Fruit fly (Drosophila melanogaster) whole organism, wandering third instar larva: ENCODE measurements around the gene CG31624.

Experiments used
- Abd-B ChIP-seq: fragments of >200 bp; optimal IDR thresholded peaks from 2 replicates; lab custom pipeline; 2017; ENCODE audit warnings: missing biosample characterization, missing genetic modification characterization
- CG32264 ChIP-seq: fragments of 200-800 bp; sonication (Bioruptor generic); optimal IDR thresholded peaks from 2 replicates; lab custom pipeline; 2016; ENCODE audit warnings: missing biosample characterization, missing genetic modification characterization
- CG9705 ChIP-seq: fragments of 200-800 bp; sonication (Bioruptor generic); optimal IDR thresholded peaks from 2 replicates; lab custom pipeline; 2018; ENCODE audit warnings: missing biosample characterization, mild to moderate bottlenecking, missing genetic modification characterization
- CrebA ChIP-seq: fragments of 200-800 bp; sonication (Bioruptor generic); optimal IDR thresholded peaks from 2 replicates; lab custom pipeline; 2016; ENCODE audit warnings: missing biosample characterization, mild to moderate bottlenecking, missing genetic modification characterization, borderline replicate concordance
- Dfd ChIP-seq: fragments of >200 bp; optimal IDR thresholded peaks from 2 replicates; lab custom pipeline; 2017; ENCODE audit warnings: missing biosample characterization, missing genetic modification characterization
- Dif ChIP-seq: fragments of 200-275, 200-300 bp; sonication (Bioruptor generic); optimal IDR thresholded peaks from 2 replicates; lab custom pipeline; 2018; ENCODE audit warnings: missing biosample characterization, missing genetic modification characterization; ENCODE audit not compliant: partially characterized antibody
- GATAd ChIP-seq: sonication (Bioruptor generic); optimal IDR thresholded peaks from 2 replicates; lab custom pipeline; 2016; ENCODE audit warnings: missing biosample characterization, missing genetic modification characterization
- HLH106 ChIP-seq: fragments of 200-800 bp; optimal IDR thresholded peaks from 3 replicates; lab custom pipeline; 2019; ENCODE audit warnings: missing biosample characterization, mild to moderate bottlenecking, missing genetic modification characterization, moderate library complexity
- Hr78 ChIP-seq: fragments of >200 bp; optimal IDR thresholded peaks from 2 replicates; lab custom pipeline; 2017; ENCODE audit warnings: missing biosample characterization, missing genetic modification characterization
- Jra ChIP-seq: sonication (Bioruptor generic); optimal IDR thresholded peaks from 2 replicates; lab custom pipeline; 2016; ENCODE audit warnings: missing biosample characterization, missing genetic modification characterization
- Mio ChIP-seq: sonication (Bioruptor generic); optimal IDR thresholded peaks from 2 replicates; lab custom pipeline; 2016; ENCODE audit warnings: missing biosample characterization, missing genetic modification characterization
- Myc ChIP-seq: fragments of >200 bp; optimal IDR thresholded peaks from 2 replicates; lab custom pipeline; 2017
- Rel ChIP-seq, 2 experiments: fragments of 200-800 bp; sonication (Bioruptor generic) in 1 of 2; optimal IDR thresholded peaks; 2 replicates in 1 of 2; 3 replicates in 1 of 2; lab custom pipeline; 2016 to 2019; ENCODE audit warnings: mild to moderate bottlenecking in 2 of 2, missing biosample characterization in 2 of 2, missing genetic modification characterization in 2 of 2, moderate library complexity in 1 of 2
- Sp1 ChIP-seq: fragments of 200-800 bp; sonication (Bioruptor generic); optimal IDR thresholded peaks from 3 replicates; lab custom pipeline; 2019; ENCODE audit warnings: missing biosample characterization, mild to moderate bottlenecking, missing genetic modification characterization, moderate library complexity
- Vsx2 ChIP-seq: fragments of 200-300, 225-300 bp; sonication (Bioruptor generic); optimal IDR thresholded peaks from 2 replicates; lab custom pipeline; 2018; ENCODE audit warnings: missing biosample characterization, missing genetic modification characterization; ENCODE audit not compliant: partially characterized antibody
- brk ChIP-seq: fragments of 200-800 bp; sonication (Bioruptor generic); optimal IDR thresholded peaks from 2 replicates; lab custom pipeline; 2016; ENCODE audit warnings: missing biosample characterization, mild to moderate bottlenecking, missing genetic modification characterization
- dl ChIP-seq, 2 experiments: fragments of 175-275, 200-275 bp in 1 of 2; fragments of 200-275 bp in 1 of 2; sonication (Bioruptor generic); optimal IDR thresholded peaks; lab custom pipeline; 2018; ENCODE audit warnings: mild to moderate bottlenecking in 2 of 2, missing biosample characterization in 2 of 2, missing genetic modification characterization in 2 of 2, moderate library complexity in 2 of 2; ENCODE audit not compliant: partially characterized antibody in 2 of 2, insufficient read depth in 1 of 2
- ey ChIP-seq: fragments of 200-800 bp; sonication (Bioruptor generic); optimal IDR thresholded peaks from 2 replicates; lab custom pipeline; 2016; ENCODE audit warnings: missing biosample characterization, missing genetic modification characterization
- foxo ChIP-seq, 2 experiments: fragments of 200-800 bp; sonication (Bioruptor generic); optimal IDR thresholded peaks; 2 replicates in 1 of 2; 3 replicates in 1 of 2; lab custom pipeline; 2016 to 2017; ENCODE audit warnings: missing biosample characterization in 2 of 2, missing genetic modification characterization in 2 of 2
- fru ChIP-seq: fragments of 200-800 bp; sonication (Bioruptor generic); optimal IDR thresholded peaks from 3 replicates; lab custom pipeline; 2016; ENCODE audit warnings: missing biosample characterization, mild to moderate bottlenecking, missing genetic modification characterization
- jim ChIP-seq: fragments of 175-275, 200-325 bp; sonication (Bioruptor generic); optimal IDR thresholded peaks from 2 replicates; lab custom pipeline; 2016; ENCODE audit warnings: missing biosample characterization, mild to moderate bottlenecking, missing genetic modification characterization
- lola ChIP-seq: fragments of >200 bp; optimal IDR thresholded peaks from 2 replicates; lab custom pipeline; 2017; ENCODE audit warnings: missing biosample characterization, missing genetic modification characterization
- pan ChIP-seq: fragments of >200 bp; optimal IDR thresholded peaks from 2 replicates; lab custom pipeline; 2017
- psq ChIP-seq: fragments of 200-800 bp; sonication (Bioruptor generic); optimal IDR thresholded peaks from 3 replicates; lab custom pipeline; 2017; ENCODE audit warnings: missing biosample characterization, mild to moderate bottlenecking, missing genetic modification characterization, moderate library complexity
- rgr ChIP-seq: fragments of 200-800 bp; sonication (Bioruptor generic); optimal IDR thresholded peaks from 3 replicates; lab custom pipeline; 2016; ENCODE audit warnings: missing biosample characterization, mild to moderate bottlenecking, missing genetic modification characterization
- sage ChIP-seq: fragments of 200-800 bp; sonication (Bioruptor generic); optimal IDR thresholded peaks from 2 replicates; lab custom pipeline; 2016; ENCODE audit warnings: missing biosample characterization, mild to moderate bottlenecking, missing genetic modification characterization
- sv ChIP-seq: fragments of 200-800 bp; sonication (Bioruptor generic); optimal IDR thresholded peaks from 3 replicates; lab custom pipeline; 2016; ENCODE audit warnings: missing biosample characterization, missing genetic modification characterization

The CG31624 gene

DNA sequence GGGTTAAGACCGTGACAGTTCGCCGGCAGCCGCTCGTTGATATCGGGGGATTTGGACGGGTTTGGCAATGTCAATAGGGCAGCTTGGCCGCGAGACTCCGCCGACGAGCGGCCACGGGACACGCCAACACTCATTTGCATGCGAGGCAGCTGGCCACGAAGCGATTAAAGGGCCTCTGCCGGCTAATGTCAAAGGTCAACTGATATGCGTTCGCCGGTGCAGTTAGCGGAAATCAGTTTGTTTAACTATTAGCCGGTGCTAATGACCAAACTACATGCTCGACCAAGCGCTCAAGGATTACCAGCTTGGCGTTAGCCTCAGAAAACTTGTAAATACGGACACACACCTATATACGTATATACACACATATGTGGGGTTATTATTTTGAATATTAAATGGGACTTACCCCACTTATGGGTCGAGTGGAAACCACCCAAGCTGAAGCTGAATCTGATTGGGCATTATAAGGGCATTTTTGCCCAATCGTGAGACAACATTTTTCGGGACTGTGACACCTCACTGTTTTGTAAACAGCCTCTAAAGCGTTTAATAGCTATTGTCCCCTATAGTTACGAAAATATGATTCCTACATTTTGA lies 34.3 kb upstream of the CG31624 start:
- no peak for TF ChIP-seq pan
- no peak for TF ChIP-seq rgr (GFP tag; lab: Kevin White, UChicago)
- no peak for TF ChIP-seq Rel (GFP tag; optimal IDR thresholded peaks at IDR 0.05; lab: Kevin White, UChicago)
- TF ChIP-seq Rel (tag; optimal IDR thresholded peaks at IDR 0.05; lab: Kevin White, UChicago): no peak
- no peak for TF ChIP-seq CG9705 (GFP tag; lab: Kevin White, UChicago)
- no peak for TF ChIP-seq CrebA (GFP tag; lab: Kevin White, UChicago)
- no peak for TF ChIP-seq jim (GFP tag; lab: Kevin White, UChicago)
- TF ChIP-seq ey (GFP tag; lab: Kevin White, UChicago): no peak
- no peak for TF ChIP-seq Vsx2 (GFP tag; lab: Kevin White, UChicago)
- TF ChIP-seq Jra (GFP tag; lab: Kevin White, UChicago): no peak
- no peak for TF ChIP-seq dl (GFP tag; optimal IDR thresholded peaks at IDR 0.05; lab: Kevin White, UChicago; ENCODE audit: insufficient read depth in 1 of 2, partially characterized antibody in 2 of 2)
- no peak for TF ChIP-seq foxo (GFP tag; optimal IDR thresholded peaks at IDR 0.05; lab: Kevin White, UChicago)
- no peak for TF ChIP-seq Hr78
- TF ChIP-seq Myc (lab: Kevin White, UChicago): no peak
- no peak for TF ChIP-seq CG32264 (GFP tag; lab: Kevin White, UChicago)
- TF ChIP-seq fru (GFP tag; lab: Kevin White, UChicago): no peak

DNA sequence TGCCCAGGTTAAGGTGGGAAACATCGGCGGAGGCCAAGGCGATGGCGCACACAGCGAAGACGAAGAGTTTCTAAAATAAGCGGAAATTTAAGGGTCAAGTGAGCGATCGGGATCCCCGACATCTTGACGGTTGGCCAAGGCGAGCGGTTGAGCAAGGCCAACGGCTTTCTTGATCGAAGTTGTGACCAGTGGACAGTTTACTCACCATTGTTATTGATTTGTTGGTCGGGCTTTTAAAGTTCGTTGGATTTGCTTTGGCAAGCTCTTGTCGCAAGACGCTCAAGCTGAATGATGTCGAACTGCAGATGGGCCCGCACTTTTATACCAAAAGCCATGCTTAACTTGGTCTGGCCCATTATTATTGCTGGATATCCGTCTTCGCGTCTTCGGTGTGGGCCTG lies 33.3 kb upstream of the CG31624 start:
- TF ChIP-seq Abd-B (GFP tag; lab: Kevin White, UChicago): no peak
- TF ChIP-seq Dif (GFP tag; lab: Kevin White, UChicago): no peak
- TF ChIP-seq CG9705 (GFP tag; lab: Kevin White, UChicago): no peak
- TF ChIP-seq HLH106 (tag; lab: Kevin White, UChicago): no peak
- TF ChIP-seq brk (GFP tag; lab: Kevin White, UChicago): no peak
- no peak for TF ChIP-seq lola (GFP tag; lab: Kevin White, UChicago)
- no peak for TF ChIP-seq Dfd (GFP tag; lab: Kevin White, UChicago)
- no peak for TF ChIP-seq Jra (GFP tag; lab: Kevin White, UChicago)
- TF ChIP-seq Rel (GFP tag; optimal IDR thresholded peaks at IDR 0.05; lab: Kevin White, UChicago): no peak
- TF ChIP-seq Rel (tag; optimal IDR thresholded peaks at IDR 0.05; lab: Kevin White, UChicago): no peak
- no peak for TF ChIP-seq dl (GFP tag; optimal IDR thresholded peaks at IDR 0.05; lab: Kevin White, UChicago; ENCODE audit: insufficient read depth in 1 of 2, partially characterized antibody in 2 of 2)
- no peak for TF ChIP-seq fru (GFP tag; lab: Kevin White, UChicago)
- no peak for TF ChIP-seq Sp1
- TF ChIP-seq GATAd (GFP tag; lab: Kevin White, UChicago): no peak
- no peak for TF ChIP-seq sage (GFP tag; lab: Kevin White, UChicago)
- TF ChIP-seq psq: no peak
- TF ChIP-seq Hr78: no peak
- no peak for TF ChIP-seq Vsx2 (GFP tag; lab: Kevin White, UChicago)
- no peak for TF ChIP-seq rgr (GFP tag; lab: Kevin White, UChicago)
- TF ChIP-seq jim (GFP tag; lab: Kevin White, UChicago): no peak

DNA sequence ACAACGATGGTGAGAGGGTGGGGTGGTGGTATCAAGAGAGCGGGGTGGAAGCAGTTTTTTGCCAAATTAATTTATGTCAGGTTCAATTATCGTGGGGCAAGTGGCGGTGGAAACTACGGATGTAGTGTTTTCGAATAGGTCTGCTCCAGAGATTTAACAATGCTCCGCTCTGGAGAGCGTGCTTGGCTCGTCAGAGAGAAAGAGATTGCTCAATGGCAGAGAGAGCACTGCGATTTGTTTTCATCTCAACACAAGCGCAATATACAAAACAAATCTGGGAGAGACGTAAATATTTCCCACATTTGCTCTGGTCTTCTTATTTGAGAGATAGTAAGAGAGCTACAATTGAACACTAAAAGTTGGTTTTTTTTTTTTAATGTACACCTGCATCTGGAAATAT lies 21.6 kb upstream of the CG31624 start:
- TF ChIP-seq Dif (GFP tag; lab: Kevin White, UChicago): peak; percentile 82
- no peak for TF ChIP-seq Mio
- peak in 1 of 2 experiments; percentile 81 for TF ChIP-seq dl (GFP tag; optimal IDR thresholded peaks at IDR 0.05; lab: Kevin White, UChicago; ENCODE audit: insufficient read depth in 1 of 2, partially characterized antibody in 2 of 2)
- no peak for TF ChIP-seq sv (GFP tag; lab: Kevin White, UChicago)

DNA sequence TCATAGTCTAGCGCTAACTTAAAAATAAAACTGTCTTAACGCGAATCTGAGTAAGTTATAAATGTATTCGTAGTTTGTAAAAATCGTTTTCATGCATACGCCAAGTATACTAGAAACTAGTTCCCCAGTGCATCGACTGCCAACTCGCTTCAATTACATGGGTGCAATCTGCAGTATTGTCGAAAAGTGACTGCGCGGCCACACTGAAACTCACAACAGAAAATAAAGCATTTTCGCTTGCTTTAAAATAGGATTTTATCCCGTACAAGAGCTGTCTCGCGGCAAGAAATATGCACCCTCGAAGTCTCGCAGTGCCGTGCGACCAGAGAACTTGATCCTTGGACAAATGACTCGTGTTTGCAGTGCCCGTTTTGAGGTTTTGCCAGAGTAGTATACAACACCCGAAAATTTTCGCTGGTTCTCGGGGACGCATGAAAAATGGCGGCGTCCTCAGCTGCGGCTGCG lies 21.0 kb upstream of the CG31624 start, which contains the start of gene CG8677:
TSS of gene CG8677 (plus strand) at position 199 of the 465 bp plus-strand sequence.
- no peak for TF ChIP-seq Sp1
- TF ChIP-seq Rel (GFP tag; optimal IDR thresholded peaks at IDR 0.05; lab: Kevin White, UChicago): no peak
- peak; percentile 72 for TF ChIP-seq Rel (tag; optimal IDR thresholded peaks at IDR 0.05; lab: Kevin White, UChicago)
- TF ChIP-seq, all 38 proteins: peak for 1

DNA sequence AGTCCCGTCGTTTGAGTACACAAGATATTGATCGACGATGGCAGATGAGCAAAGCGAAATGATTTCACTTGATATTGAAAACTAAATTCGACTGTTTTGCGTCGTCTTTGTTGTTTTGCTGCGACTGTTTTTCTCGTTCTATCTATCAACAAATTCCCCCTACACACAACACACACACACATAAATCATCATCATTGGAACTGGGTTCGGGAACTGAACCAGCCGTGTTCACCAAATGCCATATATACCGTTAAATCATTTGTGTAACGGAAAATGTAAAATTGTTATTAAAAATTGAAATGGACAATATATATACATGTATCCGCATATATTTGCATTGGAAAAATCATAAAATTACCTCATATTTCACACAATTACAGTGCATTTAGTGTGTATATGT lies 20.2 kb upstream of the CG31624 start, which contains the start of gene Atg18b:
TSS of gene Atg18b (minus strand) at position 177 of the 400 bp plus-strand sequence.
- TF ChIP-seq foxo (GFP tag; optimal IDR thresholded peaks at IDR 0.05; lab: Kevin White, UChicago): no peak
- TF ChIP-seq Rel (GFP tag; optimal IDR thresholded peaks at IDR 0.05; lab: Kevin White, UChicago): no peak
- peak; percentile 100 for TF ChIP-seq Rel (tag; optimal IDR thresholded peaks at IDR 0.05; lab: Kevin White, UChicago)
